Fruit fly (Drosophila melanogaster) whole organism, embryonic: ENCODE measurements around the gene ETHR.

Experiments used
- Ada2b ChIP-seq: fragments of 200-800 bp; sonication (Bioruptor generic); IDR thresholded peaks from 2 replicates; pipeline ENCODE4 v1.3.6; 2022; ENCODE audit warnings: missing biosample characterization, missing genetic modification characterization
- CG10543 ChIP-seq: fragments of 200-800 bp; sonication (Bioruptor generic); optimal IDR thresholded peaks from 3 replicates; lab custom pipeline; 2017; ENCODE audit warnings: missing biosample characterization, mild to moderate bottlenecking, missing genetic modification characterization, moderate library complexity
- CG10654 ChIP-seq: fragments of 200-800 bp; sonication (Bioruptor generic); optimal IDR thresholded peaks from 2 replicates; lab custom pipeline; 2016; ENCODE audit warnings: missing biosample characterization, missing genetic modification characterization
- CG11247 ChIP-seq: fragments of 200-800 bp; sonication (Bioruptor generic); IDR thresholded peaks from 2 replicates; pipeline ENCODE4 v1.3.6; 2022; ENCODE audit warnings: missing biosample characterization, missing genetic modification characterization
- CG12391 ChIP-seq: fragments of 200-800 bp; sonication (Bioruptor generic); optimal IDR thresholded peaks from 3 replicates; lab custom pipeline; 2018; ENCODE audit warnings: missing biosample characterization, mild to moderate bottlenecking, missing genetic modification characterization, moderate library complexity
- CG13287 ChIP-seq: fragments of 200-800 bp; sonication (Bioruptor generic); IDR thresholded peaks from 2 replicates; pipeline ENCODE4 v1.3.6; 2022; ENCODE audit warnings: missing biosample characterization, missing genetic modification characterization; ENCODE audit not compliant: partially characterized antibody
- CG14965 ChIP-seq: fragments of 200-800 bp; sonication (Bioruptor generic); optimal IDR thresholded peaks from 2 replicates; lab custom pipeline; 2016; ENCODE audit warnings: missing biosample characterization, missing genetic modification characterization, borderline replicate concordance
- CG1529 ChIP-seq: fragments of 200-800 bp; sonication (Bioruptor generic); optimal IDR thresholded peaks from 3 replicates; lab custom pipeline; 2018; ENCODE audit warnings: missing biosample characterization, missing genetic modification characterization
- CG15479 ChIP-seq: fragments of 200-800 bp; sonication (Bioruptor generic); optimal IDR thresholded peaks from 3 replicates; lab custom pipeline; 2019; ENCODE audit warnings: missing biosample characterization, mild to moderate bottlenecking, missing genetic modification characterization, moderate library complexity
- CG16779 ChIP-seq: fragments of 200-800 bp; sonication (Bioruptor generic); IDR thresholded peaks from 2 replicates; pipeline ENCODE4 v1.3.6; 2022; ENCODE audit warnings: missing biosample characterization, missing genetic modification characterization
- CG31441 ChIP-seq: fragments of 200-800 bp; sonication (Bioruptor generic); IDR thresholded peaks from 2 replicates; pipeline ENCODE4 v1.3.6; 2022; ENCODE audit warnings: missing biosample characterization, missing genetic modification characterization
- CG3726 ChIP-seq: fragments of 200-800 bp; sonication (Bioruptor generic); IDR thresholded peaks from 3 replicates; pipeline ENCODE4, ENCODE4 v1.3.6; 2022; ENCODE audit warnings: missing biosample characterization, missing genetic modification characterization
- CG4360 ChIP-seq: fragments of 200-800 bp; sonication (Bioruptor generic); IDR thresholded peaks from 2 replicates; pipeline ENCODE4 v1.3.6; 2022; ENCODE audit warnings: missing biosample characterization, missing genetic modification characterization
- CG5953 ChIP-seq: fragments of 200-800 bp; sonication (Bioruptor generic); IDR thresholded peaks from 2 replicates; pipeline ENCODE4 v1.3.6; 2022; ENCODE audit warnings: missing biosample characterization, missing genetic modification characterization
- CG7372 ChIP-seq: fragments of 200-800 bp; sonication (Bioruptor generic); IDR thresholded peaks from 2 replicates; pipeline ENCODE4 v1.3.6; 2022; ENCODE audit warnings: missing biosample characterization, missing genetic modification characterization
- CG8281 ChIP-seq: fragments of 200-800 bp; sonication (Bioruptor generic); optimal IDR thresholded peaks from 2 replicates; lab custom pipeline; 2018; ENCODE audit warnings: missing biosample characterization, mild to moderate bottlenecking, missing genetic modification characterization, moderate library complexity
- CG9215 ChIP-seq: fragments of 200-800 bp; sonication (Bioruptor generic); IDR thresholded peaks from 2 replicates; pipeline ENCODE4 v1.3.6; 2022; ENCODE audit warnings: missing biosample characterization, missing genetic modification characterization
- CG9876 ChIP-seq: fragments of 200-800 bp; sonication (Bioruptor generic); optimal IDR thresholded peaks from 2 replicates; lab custom pipeline; 2016; ENCODE audit warnings: missing biosample characterization, missing genetic modification characterization
- ERR ChIP-seq: fragments of 200-800 bp; sonication (Bioruptor generic); optimal IDR thresholded peaks from 2 replicates; lab custom pipeline; 2016; ENCODE audit warnings: missing biosample characterization, missing genetic modification characterization
- Gug ChIP-seq: fragments of 200-800 bp; sonication (Bioruptor generic); IDR thresholded peaks from 4 replicates; pipeline ENCODE4 v1.3.6; 2022; ENCODE audit warnings: missing biosample characterization, missing genetic modification characterization
- H15 ChIP-seq: fragments of 200-800 bp; sonication (Bioruptor generic); IDR thresholded peaks from 3 replicates; pipeline ENCODE4 v1.3.6; 2022; ENCODE audit warnings: missing biosample characterization, missing genetic modification characterization
- Hr51 ChIP-seq, 2 experiments: fragments of 200-800 bp; sonication (Bioruptor generic); optimal IDR thresholded peaks; 2 replicates in 1 of 2; 3 replicates in 1 of 2; lab custom pipeline; 2016 to 2018; ENCODE audit warnings: missing biosample characterization in 2 of 2, missing genetic modification characterization in 2 of 2, mild to moderate bottlenecking in 1 of 2, moderate library complexity in 1 of 2
- Lpt ChIP-seq: fragments of >200 bp; optimal IDR thresholded peaks from 2 replicates; lab custom pipeline; 2018; ENCODE audit warnings: missing biosample characterization, missing genetic modification characterization
- Med ChIP-seq: fragments of 200-800 bp; sonication (Bioruptor generic); peaks from one replicate; lab custom pipeline; 2016; ENCODE audit warnings: missing biosample characterization, missing genetic modification characterization, mild to moderate bottlenecking, inconsistent platforms, moderate library complexity
- NfI ChIP-seq: fragments of 200-800 bp; sonication (Bioruptor generic); optimal IDR thresholded peaks from 3 replicates; lab custom pipeline; 2018; ENCODE audit warnings: missing biosample characterization, mild to moderate bottlenecking, missing genetic modification characterization, moderate library complexity
- Pdp1 ChIP-seq, 2 experiments: fragments of 200-800 bp; sonication (Bioruptor generic); optimal IDR thresholded peaks; 3 replicates each; lab custom pipeline; 2016; ENCODE audit warnings: missing biosample characterization in 2 of 2, missing genetic modification characterization in 2 of 2, mild to moderate bottlenecking in 1 of 2, moderate library complexity in 1 of 2
- Scr ChIP-seq: fragments of 200-800 bp; sonication (Bioruptor generic); IDR thresholded peaks from 2 replicates; pipeline ENCODE4 v1.3.6; 2022; ENCODE audit warnings: missing biosample characterization, missing genetic modification characterization; ENCODE audit not compliant: partially characterized antibody
- YL-1 ChIP-seq: fragments of 200-800 bp; sonication (Bioruptor generic); optimal IDR thresholded peaks from 3 replicates; lab custom pipeline; 2017; ENCODE audit warnings: missing biosample characterization, mild to moderate bottlenecking, missing genetic modification characterization
- ac ChIP-seq: fragments of 200-800 bp; sonication (Bioruptor generic); optimal IDR thresholded peaks from 3 replicates; lab custom pipeline; 2017; ENCODE audit warnings: missing biosample characterization, mild to moderate bottlenecking, missing genetic modification characterization
- amos ChIP-seq: fragments of 200-800 bp; sonication (Bioruptor generic); IDR thresholded peaks from 2 replicates; pipeline ENCODE4 v1.3.6; 2022; ENCODE audit warnings: missing biosample characterization, missing genetic modification characterization; ENCODE audit not compliant: partially characterized antibody
- aop ChIP-seq: fragments of 200-800 bp; sonication (Bioruptor generic); IDR thresholded peaks from 2 replicates; pipeline ENCODE4 v1.3.6; 2022; ENCODE audit warnings: missing biosample characterization, missing genetic modification characterization
- cad ChIP-seq: fragments of >200 bp; optimal IDR thresholded peaks from 2 replicates; lab custom pipeline; 2017; ENCODE audit warnings: missing biosample characterization, missing genetic modification characterization
- corto ChIP-seq: fragments of 200-800 bp; sonication (Bioruptor generic); optimal IDR thresholded peaks from 2 replicates; lab custom pipeline; 2016; ENCODE audit warnings: missing biosample characterization, mild to moderate bottlenecking, missing genetic modification characterization, moderate library complexity
- cwo ChIP-seq: fragments of 200-800 bp; sonication (Bioruptor generic); optimal IDR thresholded peaks from 3 replicates; lab custom pipeline; 2017; ENCODE audit warnings: missing biosample characterization, missing genetic modification characterization, mild to moderate bottlenecking, moderate library complexity, missing genetic modification reagents
- ems ChIP-seq: fragments of 200-800 bp; sonication (Bioruptor generic); optimal IDR thresholded peaks from 3 replicates; lab custom pipeline; 2016; ENCODE audit warnings: missing biosample characterization, missing genetic modification characterization
- esg ChIP-seq: fragments of 200-800 bp; sonication (Bioruptor generic); conservative IDR thresholded peaks from 2 replicates; pipeline ENCODE4 v1.3.6; 2022; ENCODE audit warnings: missing biosample characterization, missing genetic modification characterization
- fru ChIP-seq: fragments of >200 bp; optimal IDR thresholded peaks from 2 replicates; lab custom pipeline; 2017
- gcm2 ChIP-seq: fragments of 200-800 bp; sonication (Bioruptor generic); optimal IDR thresholded peaks from 2 replicates; lab custom pipeline; 2016; ENCODE audit warnings: missing biosample characterization, missing genetic modification characterization
- grn ChIP-seq: fragments of 200-800 bp; sonication (Bioruptor generic); optimal IDR thresholded peaks from 3 replicates; lab custom pipeline; 2017; ENCODE audit warnings: missing biosample characterization, missing genetic modification characterization
- hth ChIP-seq: fragments of >200 bp; optimal IDR thresholded peaks from 2 replicates; lab custom pipeline; 2017; ENCODE audit warnings: inconsistent platforms
- lola ChIP-seq, 3 experiments: fragments of >200 bp in 2 of 3; fragments of 200-800 bp in 1 of 3; sonication (Bioruptor generic) in 1 of 3; optimal IDR thresholded peaks; 2 replicates each; lab custom pipeline; 2017 to 2019; ENCODE audit warnings: missing biosample characterization in 3 of 3, missing genetic modification characterization in 3 of 3, mild to moderate bottlenecking in 1 of 3, moderate library complexity in 1 of 3
- mam ChIP-seq: fragments of 200-800 bp; sonication (Bioruptor generic); optimal IDR thresholded peaks from 3 replicates; lab custom pipeline; 2016; ENCODE audit warnings: missing biosample characterization, missing genetic modification characterization
- onecut ChIP-seq: fragments of 200-800 bp; sonication (Bioruptor generic); IDR thresholded peaks from 2 replicates; pipeline ENCODE4 v1.3.6; 2022; ENCODE audit warnings: missing biosample characterization, missing genetic modification characterization
- p53 ChIP-seq: fragments of 200-800 bp; sonication (Bioruptor generic); optimal IDR thresholded peaks from 2 replicates; lab custom pipeline; 2016; ENCODE audit warnings: missing biosample characterization, missing genetic modification characterization
- pho ChIP-seq: fragments of 200-800 bp; sonication (Bioruptor generic); optimal IDR thresholded peaks from 2 replicates; lab custom pipeline; 2016; ENCODE audit warnings: missing biosample characterization, missing genetic modification characterization
- salm ChIP-seq: fragments of 200-800 bp; sonication (Bioruptor generic); optimal IDR thresholded peaks from 2 replicates; lab custom pipeline; 2018; ENCODE audit warnings: missing biosample characterization, mild to moderate bottlenecking, missing genetic modification characterization
- sc ChIP-seq, 3 experiments: fragments of >200 bp in 2 of 3; fragments of 200-800 bp in 1 of 3; sonication (Bioruptor generic) in 1 of 3; optimal IDR thresholded peaks; 2 replicates in 2 of 3; 3 replicates in 1 of 3; lab custom pipeline; 2017; ENCODE audit warnings: mild to moderate bottlenecking in 1 of 3, missing biosample characterization in 1 of 3, missing genetic modification characterization in 1 of 3, missing genetic modification reagents in 1 of 3
- sens ChIP-seq: fragments of 200-800 bp; sonication (Bioruptor generic); peaks from one replicate; lab custom pipeline; 2016; ENCODE audit warnings: missing biosample characterization, missing genetic modification characterization
- sima ChIP-seq: fragments of 200-800 bp; sonication (Bioruptor generic); optimal IDR thresholded peaks from 2 replicates; lab custom pipeline; 2016; ENCODE audit warnings: missing biosample characterization, missing genetic modification characterization
- ssp ChIP-seq: fragments of 200-800 bp; sonication (Bioruptor generic); IDR thresholded peaks from 2 replicates; pipeline ENCODE4 v1.3.6; 2022; ENCODE audit warnings: missing biosample characterization, missing genetic modification characterization
- yki ChIP-seq: fragments of >200 bp; optimal IDR thresholded peaks from 3 replicates; lab custom pipeline; 2018

The ETHR gene

dm6 chr3R:21199953-21200368, 46.9 kb upstream of the ETHR start (continued):
- TF ChIP-seq CG10654 (no peak), CG4360 (GFP tag; lab: Robert Waterston, UW) (no peak), CG9215 (GFP tag; lab: Robert Waterston, UW) (no peak), ssp (GFP tag; lab: Robert Waterston, UW) (0 out of 2 replicates have a peak, but pooled peaks have one; percentile 28), Med (no peak), CG31441 (peak; percentile 39), CG16779 (GFP tag; lab: Robert Waterston, UW) (no peak), Gug (GFP tag; lab: Robert Waterston, UW) (0 out of 4 replicates have a peak, but pooled peaks have one; percentile 24), onecut (no peak; the same call in 1 of the 2 replicates), H15 (GFP tag; lab: Robert Waterston, UW) (no peak), Hr51 (GFP tag; optimal IDR thresholded peaks at IDR 0.05; lab: Kevin White, UChicago) (peak in 1 of 2 experiments; percentile 46), CG11247 (GFP tag; lab: Robert Waterston, UW) (0 out of 2 replicates have a peak, but pooled peaks have one; percentile 21), gcm2 (no peak), p53 (GFP tag; lab: Kevin White, UChicago) (no peak), CG7372 (GFP tag; lab: Robert Waterston, UW) (no peak), YL-1 (GFP tag; lab: Kevin White, UChicago) (no peak), cad (GFP tag; lab: Kevin White, UChicago) (no peak), amos (GFP tag; lab: Robert Waterston, UW) (no peak), esg (GFP tag; lab: Robert Waterston, UW) (peak; percentile 19; the same call in 1 of the 2 replicates), CG10543 (no peak), hth (lab: Kevin White, UChicago) (no peak), pho (GFP tag; lab: Kevin White, UChicago) (no peak), Ada2b (GFP tag; lab: Robert Waterston, UW) (peak; percentile 24; the same call in 1 of the 2 replicates), ac (no peak), NfI (GFP tag; lab: Kevin White, UChicago) (peak; percentile 19), CG13287 (GFP tag; lab: Robert Waterston, UW) (no peak), CG12391 (peak; percentile 66), Pdp1 (GFP tag; optimal IDR thresholded peaks at IDR 0.05; lab: Kevin White, UChicago) (peak in 1 of 2 experiments; percentile 15), CG5953 (GFP tag; lab: Robert Waterston, UW) (no peak), aop (GFP tag; lab: Robert Waterston, UW) (no peak), cwo (GFP tag; lab: Kevin White, UChicago) (no peak), yki (no peak), sima (no peak), fru (lab: Kevin White, UChicago) (no peak), lola (GFP tag; optimal IDR thresholded peaks at IDR 0.05; lab: Kevin White, UChicago) (peak in 1 of 3 experiments; percentile 66), ems (no peak), sens (peak; percentile 75), sc (optimal IDR thresholded peaks at IDR 0.05; lab: Kevin White, UChicago) (no peak), sc (GFP tag; optimal IDR thresholded peaks at IDR 0.05; lab: Kevin White, UChicago) (peak; percentile 25), ERR (GFP tag; lab: Kevin White, UChicago) (no peak), corto (GFP tag; lab: Kevin White, UChicago) (no peak), CG14965 (GFP tag; lab: Kevin White, UChicago) (no peak), Scr (no peak), CG3726 (GFP tag; lab: Robert Waterston, UW) (no peak), CG15479 (no peak), grn (GFP tag; lab: Kevin White, UChicago) (no peak), salm (tag; lab: Kevin White, UChicago) (no peak), Lpt (no peak), mam (no peak), CG1529 (GFP tag; lab: Kevin White, UChicago) (peak; percentile 41), CG8281 (no peak), CG9876 (GFP tag; lab: Kevin White, UChicago) (no peak)
